Fruit fly (Drosophila melanogaster) whole organism, embryonic: ENCODE results near the gene qjt.
A peak's percentile ranks its signal among the peaks of the same experiment; 100 is the strongest.

Source experiments
- BEAF-32 ChIP-seq: fragments of 200-800 bp; sonication (Bioruptor generic); optimal IDR thresholded peaks from 3 replicates; lab custom pipeline; 2017; ENCODE audit warnings: missing biosample characterization, missing genetic modification characterization, mild to moderate bottlenecking, moderate library complexity, missing genetic modification reagents
- Blimp-1 ChIP-seq: fragments of 200-800 bp; sonication (Bioruptor generic); optimal IDR thresholded peaks from 3 replicates; lab custom pipeline; 2018; ENCODE audit warnings: missing biosample characterization, missing genetic modification characterization, mild to moderate bottlenecking, moderate library complexity, missing genetic modification reagents
- CG10209 ChIP-seq: fragments of 200-800 bp; sonication (Bioruptor generic); optimal IDR thresholded peaks from 3 replicates; lab custom pipeline; 2017; ENCODE audit warnings: missing biosample characterization, mild to moderate bottlenecking, missing genetic modification characterization, missing genetic modification reagents
- CG10431 ChIP-seq: fragments of 200-800 bp; sonication (Bioruptor generic); optimal IDR thresholded peaks from 3 replicates; lab custom pipeline; 2018; ENCODE audit warnings: missing biosample characterization, mild to moderate bottlenecking, missing genetic modification characterization
- CG11398 ChIP-seq: fragments of 200-800 bp; sonication (Bioruptor generic); optimal IDR thresholded peaks from 2 replicates; lab custom pipeline; 2016; ENCODE audit warnings: missing biosample characterization, missing genetic modification characterization
- CG11560 ChIP-seq: fragments of 200-800 bp; sonication (Bioruptor generic); IDR thresholded peaks from 3 replicates; pipeline ENCODE4 v1.3.6; 2022; ENCODE audit warnings: missing biosample characterization, missing genetic modification characterization
- CG11696 ChIP-seq: fragments of 200-800 bp; sonication (Bioruptor generic); IDR thresholded peaks from 2 replicates; pipeline ENCODE4 v1.3.6; 2022; ENCODE audit warnings: missing biosample characterization, missing genetic modification characterization
- CG14050 ChIP-seq: fragments of 200-800 bp; sonication (Bioruptor generic); IDR thresholded peaks from 3 replicates; pipeline ENCODE4 v1.3.6; 2022; ENCODE audit warnings: missing biosample characterization, missing genetic modification characterization
- CG15514 ChIP-seq: fragments of 200-800 bp; sonication (Bioruptor generic); optimal IDR thresholded peaks from 3 replicates; lab custom pipeline; 2017; ENCODE audit warnings: missing biosample characterization, missing genetic modification characterization, mild to moderate bottlenecking, moderate library complexity, missing genetic modification reagents
- CG1603 ChIP-seq: fragments of 200-800 bp; sonication (Bioruptor generic); optimal IDR thresholded peaks from 2 replicates; lab custom pipeline; 2019; ENCODE audit warnings: missing biosample characterization, mild to moderate bottlenecking, missing genetic modification characterization, moderate library complexity
- CG17829 ChIP-seq: fragments of 200-800 bp; optimal IDR thresholded peaks from 2 replicates; lab custom pipeline; 2019; ENCODE audit warnings: missing biosample characterization, mild to moderate bottlenecking, missing genetic modification characterization, moderate library complexity
- CG18764 ChIP-seq: fragments of 200-800 bp; sonication (Bioruptor generic); optimal IDR thresholded peaks from 3 replicates; lab custom pipeline; 2016; ENCODE audit warnings: missing biosample characterization, missing genetic modification characterization
- CG2120 ChIP-seq: fragments of 200-800 bp; sonication (Bioruptor generic); optimal IDR thresholded peaks from 3 replicates; lab custom pipeline; 2016; ENCODE audit warnings: missing biosample characterization, missing genetic modification characterization
- CG2712 ChIP-seq: fragments of 200-800 bp; optimal IDR thresholded peaks from 3 replicates; lab custom pipeline; 2019; ENCODE audit warnings: missing biosample characterization, mild to moderate bottlenecking, missing genetic modification characterization, moderate library complexity
- CG2875 ChIP-seq: fragments of 200-800 bp; sonication (Bioruptor generic); optimal IDR thresholded peaks from 2 replicates; lab custom pipeline; 2017; ENCODE audit warnings: missing biosample characterization, mild to moderate bottlenecking, missing genetic modification characterization, missing genetic modification reagents
- CG31224 ChIP-seq: fragments of 200-800 bp; sonication (Bioruptor generic); IDR thresholded peaks from 2 replicates; pipeline ENCODE4 v1.3.6; 2022; ENCODE audit warnings: missing biosample characterization, missing genetic modification characterization
- CG3163 ChIP-seq: fragments of 200-800 bp; sonication (Bioruptor generic); optimal IDR thresholded peaks from 3 replicates; lab custom pipeline; 2016; ENCODE audit warnings: missing biosample characterization, missing genetic modification characterization
- CG34376 ChIP-seq: fragments of 200-800 bp; sonication (Bioruptor generic); optimal IDR thresholded peaks from 2 replicates; lab custom pipeline; 2018; ENCODE audit warnings: missing biosample characterization, mild to moderate bottlenecking, missing genetic modification characterization
- CG43689 ChIP-seq: fragments of 200-800 bp; sonication (Bioruptor generic); IDR thresholded peaks from 2 replicates; pipeline ENCODE4 v1.3.6; 2022; ENCODE audit warnings: missing biosample characterization, missing genetic modification characterization
- CG4707 ChIP-seq: fragments of 200-800 bp; sonication (Bioruptor generic); optimal IDR thresholded peaks from 2 replicates; lab custom pipeline; 2018; ENCODE audit warnings: missing biosample characterization, mild to moderate bottlenecking, missing genetic modification characterization, moderate library complexity
- CG5245 ChIP-seq: fragments of 200-800 bp; sonication (Bioruptor generic); optimal IDR thresholded peaks from 3 replicates; lab custom pipeline; 2016; ENCODE audit warnings: missing biosample characterization, missing genetic modification characterization
- CG5953 ChIP-seq: fragments of 200-800 bp; sonication (Bioruptor generic); IDR thresholded peaks from 2 replicates; pipeline ENCODE4 v1.3.6; 2022; ENCODE audit warnings: missing biosample characterization, missing genetic modification characterization
- CG6175 ChIP-seq: fragments of 200-800 bp; sonication (Bioruptor generic); IDR thresholded peaks from 3 replicates; pipeline ENCODE4 v1.3.6; 2022; ENCODE audit warnings: missing biosample characterization, missing genetic modification characterization
- CG6813 ChIP-seq: fragments of 200-800 bp; sonication (Bioruptor generic); optimal IDR thresholded peaks from 2 replicates; lab custom pipeline; 2017; ENCODE audit warnings: missing biosample characterization, missing genetic modification characterization, mild to moderate bottlenecking, moderate library complexity, missing genetic modification reagents
- CG7357 ChIP-seq: fragments of 200-800 bp; sonication (Bioruptor generic); IDR thresholded peaks from 3 replicates; pipeline ENCODE4 v1.3.6; 2022; ENCODE audit warnings: missing biosample characterization, missing genetic modification characterization
- CG7745 ChIP-seq: fragments of 200-800 bp; sonication (Bioruptor generic); optimal IDR thresholded peaks from 2 replicates; lab custom pipeline; 2018; ENCODE audit warnings: missing biosample characterization, mild to moderate bottlenecking, missing genetic modification characterization, moderate library complexity
- CG8359 ChIP-seq: fragments of 200-800 bp; sonication (Bioruptor generic); optimal IDR thresholded peaks from 2 replicates; lab custom pipeline; 2017; ENCODE audit warnings: missing biosample characterization, mild to moderate bottlenecking, missing genetic modification characterization, borderline replicate concordance
- CG9215 ChIP-seq: fragments of 200-800 bp; sonication (Bioruptor generic); IDR thresholded peaks from 2 replicates; pipeline ENCODE4 v1.3.6; 2022; ENCODE audit warnings: missing biosample characterization, missing genetic modification characterization
- CG9609 ChIP-seq: fragments of 200-800 bp; sonication (Bioruptor generic); optimal IDR thresholded peaks from 3 replicates; lab custom pipeline; 2016; ENCODE audit warnings: missing biosample characterization, missing genetic modification characterization
- CTCF ChIP-seq: fragments of 200-800 bp; sonication (Bioruptor generic); optimal IDR thresholded peaks from 2 replicates; lab custom pipeline; 2017; ENCODE audit warnings: missing biosample characterization, mild to moderate bottlenecking, missing genetic modification characterization, moderate library complexity
- E2f2 ChIP-seq: fragments of 200-800 bp; sonication (Bioruptor generic); IDR thresholded peaks from 2 replicates; pipeline ENCODE4 v1.3.6; 2022; ENCODE audit warnings: missing biosample characterization, missing genetic modification characterization
- ERR ChIP-seq: fragments of 200-800 bp; sonication (Bioruptor generic); optimal IDR thresholded peaks from 2 replicates; lab custom pipeline; 2016; ENCODE audit warnings: missing biosample characterization, missing genetic modification characterization
- NK7.1 ChIP-seq: fragments of 200-800 bp; sonication (Bioruptor generic); optimal IDR thresholded peaks from 3 replicates; lab custom pipeline; 2016; ENCODE audit warnings: missing biosample characterization, missing genetic modification characterization
- Neu2 ChIP-seq: fragments of 200-800 bp; sonication (Bioruptor generic); optimal IDR thresholded peaks from 3 replicates; lab custom pipeline; 2016; ENCODE audit warnings: missing biosample characterization, missing genetic modification characterization, borderline replicate concordance
- TFAM ChIP-seq: fragments of 200-800 bp; sonication (Bioruptor generic); optimal IDR thresholded peaks from 2 replicates; lab custom pipeline; 2017; ENCODE audit warnings: missing biosample characterization, missing genetic modification characterization, inconsistent platforms
- bowl ChIP-seq: fragments of 200-800 bp; sonication (Bioruptor generic); IDR thresholded peaks from 2 replicates; pipeline ENCODE4 v1.3.6; 2022; ENCODE audit warnings: missing biosample characterization, missing genetic modification characterization
- cad ChIP-seq: fragments of >200 bp; optimal IDR thresholded peaks from 2 replicates; lab custom pipeline; 2017; ENCODE audit warnings: missing biosample characterization, missing genetic modification characterization
- cg ChIP-seq: fragments of 200-800 bp; sonication (Bioruptor generic); optimal IDR thresholded peaks from 3 replicates; lab custom pipeline; 2019; ENCODE audit warnings: missing biosample characterization, mild to moderate bottlenecking, missing genetic modification characterization, moderate library complexity
- dan ChIP-seq: fragments of 200-800 bp; sonication (Bioruptor generic); IDR thresholded peaks from 2 replicates; pipeline ENCODE4 v1.3.6; 2022; ENCODE audit warnings: missing biosample characterization, missing genetic modification characterization
- disco-r ChIP-seq: fragments of 200-800 bp; sonication (Bioruptor generic); optimal IDR thresholded peaks from 2 replicates; lab custom pipeline; 2016; ENCODE audit warnings: missing biosample characterization, missing genetic modification characterization
- dpn ChIP-seq, 2 experiments: fragments of 200-800 bp; sonication (Bioruptor generic); optimal IDR thresholded peaks; 3 replicates each; lab custom pipeline; 2016; ENCODE audit warnings: missing biosample characterization in 2 of 2, missing genetic modification characterization in 2 of 2
- ham ChIP-seq: fragments of 200-800 bp; sonication (Bioruptor generic); IDR thresholded peaks from 2 replicates; pipeline ENCODE4 v1.3.6; 2022; ENCODE audit warnings: missing biosample characterization, missing genetic modification characterization
- kah ChIP-seq: fragments of 200-800 bp; sonication (Bioruptor generic); optimal IDR thresholded peaks from 2 replicates; lab custom pipeline; 2018; ENCODE audit warnings: missing biosample characterization, mild to moderate bottlenecking, missing genetic modification characterization
- kay ChIP-seq: fragments of 200-800 bp; sonication (Bioruptor generic); optimal IDR thresholded peaks from 2 replicates; lab custom pipeline; 2016; ENCODE audit warnings: missing biosample characterization, missing genetic modification characterization
- ken ChIP-seq: fragments of 200-800 bp; sonication (Bioruptor generic); IDR thresholded peaks from 3 replicates; pipeline ENCODE4 v1.3.6; 2022; ENCODE audit warnings: missing biosample characterization, missing genetic modification characterization
- mld ChIP-seq: fragments of 200-800 bp; sonication (Bioruptor generic); IDR thresholded peaks from 3 replicates; pipeline ENCODE4 v1.3.6; 2022; ENCODE audit warnings: missing biosample characterization, missing genetic modification characterization; ENCODE audit not compliant: partially characterized antibody
- nerfin-2 ChIP-seq: fragments of 200-800 bp; sonication (Bioruptor generic); IDR thresholded peaks from 2 replicates; pipeline ENCODE4 v1.3.6; 2022; ENCODE audit warnings: missing biosample characterization, missing genetic modification characterization; ENCODE audit not compliant: partially characterized antibody
- oc ChIP-seq: fragments of 200-800 bp; sonication (Bioruptor generic); optimal IDR thresholded peaks from 2 replicates; lab custom pipeline; 2018; ENCODE audit warnings: missing biosample characterization, mild to moderate bottlenecking, missing genetic modification characterization, moderate library complexity
- seq ChIP-seq: fragments of 200-800 bp; sonication (Bioruptor generic); IDR thresholded peaks from 2 replicates; pipeline ENCODE4 v1.3.6; 2022; ENCODE audit warnings: missing biosample characterization, missing genetic modification characterization
- sna ChIP-seq: fragments of 200-800 bp; sonication (Bioruptor generic); IDR thresholded peaks from 2 replicates; pipeline ENCODE4 v1.3.6; 2022; ENCODE audit warnings: missing biosample characterization, missing genetic modification characterization; ENCODE audit not compliant: partially characterized antibody
- tio ChIP-seq: fragments of 200-800 bp; sonication (Bioruptor generic); optimal IDR thresholded peaks from 2 replicates; lab custom pipeline; 2017; ENCODE audit warnings: missing biosample characterization, missing genetic modification characterization, inconsistent platforms

qjt gene

DNA sequence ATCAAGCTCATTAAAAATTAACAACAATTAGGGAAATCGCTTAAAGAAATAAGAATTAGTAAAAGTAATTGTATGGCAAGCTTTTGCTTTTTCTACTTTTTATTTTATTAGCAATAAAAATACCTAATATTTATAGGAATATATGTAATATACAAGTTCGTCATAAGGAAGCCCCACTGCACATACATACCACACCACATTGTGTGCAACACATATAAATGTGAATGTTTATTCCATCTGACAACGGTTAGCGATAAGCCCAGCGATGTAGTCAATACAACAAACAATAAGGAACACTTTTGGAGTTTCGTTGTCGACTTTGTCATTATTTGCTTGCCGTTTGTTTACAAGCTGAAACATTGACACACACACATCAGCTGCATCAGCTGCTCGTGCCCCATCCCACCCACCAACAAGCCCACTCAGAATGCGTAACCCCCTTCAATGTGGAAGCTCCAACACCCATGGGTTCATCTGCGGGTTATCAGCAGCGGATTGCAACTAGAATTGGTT is 6.4 kb downstream of the qjt start (continued):
- TF ChIP-seq CG15514 (GFP tag; lab: Kevin White, UChicago), result no peak
- no peak for TF ChIP-seq seq (GFP tag; lab: Robert Waterston, UW)
- TF ChIP-seq bowl (GFP tag; lab: Robert Waterston, UW), result no peak
- peak; percentile 64 for TF ChIP-seq CG11398 (GFP tag; lab: Kevin White, UChicago)
- peak; percentile 76 for TF ChIP-seq CG2712 (tag; lab: Kevin White, UChicago)
- no peak for TF ChIP-seq cad (GFP tag; lab: Kevin White, UChicago)
- no peak for TF ChIP-seq CG11696
- TF ChIP-seq CG6813 (GFP tag; lab: Kevin White, UChicago), result peak; percentile 95
- peak; percentile 76 for TF ChIP-seq TFAM (GFP tag; lab: Kevin White, UChicago)
- peak; percentile 85 for TF ChIP-seq CG8359 (GFP tag; lab: Kevin White, UChicago)
- TF ChIP-seq CG5953 (GFP tag; lab: Robert Waterston, UW), result 0 out of 2 replicates have a peak, but pooled peaks have one; percentile 5
- TF ChIP-seq CTCF, result peak; percentile 59
- TF ChIP-seq CG7357 (GFP tag; lab: Robert Waterston, UW), result no peak
- TF ChIP-seq CG3163 (GFP tag; lab: Kevin White, UChicago), result no peak
- peak; percentile 78 for TF ChIP-seq CG17829
- TF ChIP-seq CG31224 (GFP tag; lab: Robert Waterston, UW), result no peak
- no peak for TF ChIP-seq ham (GFP tag; lab: Robert Waterston, UW)
- peak; percentile 22 for TF ChIP-seq disco-r
- TF ChIP-seq sna (GFP tag; lab: Robert Waterston, UW), result no peak
- peak; percentile 1 for TF ChIP-seq ERR
- peak; percentile 94 for TF ChIP-seq CG4707
- TF ChIP-seq CG11560 (tag; lab: Robert Waterston, UW), result no peak
- peak; percentile 78 for TF ChIP-seq kah
- peak; percentile 80 for TF ChIP-seq CG18764
- TF ChIP-seq NK7.1, result no peak
- peak; percentile 94 for TF ChIP-seq CG1603 (tag; lab: Kevin White, UChicago)
- TF ChIP-seq CG9215, result no peak
- peak; percentile 30 for TF ChIP-seq kay (GFP tag; lab: Kevin White, UChicago)
- no peak for TF ChIP-seq CG6175
- TF ChIP-seq Blimp-1, result peak; percentile 87
- peak; percentile 62 for TF ChIP-seq CG5245
- no peak for TF ChIP-seq mld
- no peak for TF ChIP-seq CG43689 (GFP tag; lab: Robert Waterston, UW)
- no peak for TF ChIP-seq CG9609 (GFP tag; lab: Kevin White, UChicago)
- TF ChIP-seq dan, result no peak
- TF ChIP-seq CG10209, result peak; percentile 79
- 0 out of 3 replicates have a peak, but pooled peaks have one; percentile 42 for TF ChIP-seq ken
- no peak for TF ChIP-seq CG14050 (GFP tag; lab: Robert Waterston, UW)
- peak; percentile 65 for TF ChIP-seq cg (GFP tag; lab: Kevin White, UChicago)
- TF ChIP-seq CG34376, result no peak
- TF ChIP-seq dpn (GFP tag; optimal IDR thresholded peaks at IDR 0.05; lab: Kevin White, UChicago), result peak in 1 of 2 experiments; percentile 9
- TF ChIP-seq nerfin-2 (GFP tag; lab: Robert Waterston, UW), result no peak
- no peak for TF ChIP-seq CG2120 (GFP tag; lab: Kevin White, UChicago)
- TF ChIP-seq E2f2 (GFP tag; lab: Robert Waterston, UW), result peak; percentile 19; the same call in 1 of the 2 replicates
- TF ChIP-seq CG10431 (GFP tag; lab: Kevin White, UChicago), result peak; percentile 95
- peak; percentile 97 for TF ChIP-seq CG2875 (GFP tag; lab: Kevin White, UChicago)
- peak; percentile 81 for TF ChIP-seq oc (tag; lab: Kevin White, UChicago)
- no peak for TF ChIP-seq Neu2 (GFP tag; lab: Kevin White, UChicago)
- peak; percentile 94 for TF ChIP-seq CG7745 (tag; lab: Kevin White, UChicago)
- no peak for TF ChIP-seq BEAF-32 (GFP tag; lab: Kevin White, UChicago)
- TF ChIP-seq tio, result peak; percentile 42
